Worm (Caenorhabditis elegans) whole organism, mixed stage, embryonic: ENCODE data around the gene gon-1.
A peak's percentile ranks its signal among the peaks of the same experiment; 100 is the strongest.

Experiments used
- M03D4.4 ChIP-seq: sonication (generic microtip); optimal IDR thresholded peaks from 2 replicates; lab custom pipeline; 2017; ENCODE audit warnings: mild to moderate bottlenecking, missing genetic modification characterization, missing compliant biosample characterization
- bed-3 ChIP-seq: fragments of 200-800 bp; sonication (Bioruptor generic); optimal IDR thresholded peaks from 3 replicates; lab custom pipeline; 2018; ENCODE audit warnings: mild to moderate bottlenecking, missing genetic modification characterization, moderate library complexity, missing compliant biosample characterization
- blmp-1 ChIP-seq: fragments of 150-350 bp; optimal IDR thresholded peaks from 2 replicates; lab custom pipeline; 2014; ENCODE audit warnings: missing biosample characterization, missing genetic modification characterization
- ceh-39 ChIP-seq: fragments of 150-350 bp; optimal IDR thresholded peaks from 2 replicates; lab custom pipeline; 2014; ENCODE audit warnings: missing biosample characterization, missing genetic modification characterization
- ceh-43 ChIP-seq: fragments of 200-800 bp; sonication (Bioruptor generic); optimal IDR thresholded peaks from 2 replicates; lab custom pipeline; 2018; ENCODE audit warnings: mild to moderate bottlenecking, missing genetic modification characterization, moderate library complexity, missing compliant biosample characterization
- ceh-83 ChIP-seq: fragments of 200-800 bp; sonication (Bioruptor generic); optimal IDR thresholded peaks from 2 replicates; lab custom pipeline; 2018; ENCODE audit warnings: mild to moderate bottlenecking, missing genetic modification characterization, missing compliant biosample characterization
- ces-1 ChIP-seq: fragments of 150-350 bp; optimal IDR thresholded peaks from 2 replicates; lab custom pipeline; 2014; ENCODE audit warnings: missing biosample characterization, missing genetic modification reagents, missing genetic modification characterization
- cnd-1 ChIP-seq: fragments of 200-800 bp; sonication (Bioruptor generic); optimal IDR thresholded peaks from 2 replicates; lab custom pipeline; 2018; ENCODE audit warnings: mild to moderate bottlenecking, missing genetic modification characterization, missing compliant biosample characterization
- drap-1 ChIP-seq: fragments of 200-800 bp; sonication (Bioruptor generic); optimal IDR thresholded peaks from 3 replicates; lab custom pipeline; 2018; ENCODE audit warnings: mild to moderate bottlenecking, missing genetic modification characterization, missing compliant biosample characterization
- elt-1 ChIP-seq: sonication (generic microtip); optimal IDR thresholded peaks from 2 replicates; lab custom pipeline; 2017; ENCODE audit warnings: missing genetic modification characterization, mild to moderate bottlenecking, missing compliant biosample characterization, antibody characterized with exemption, moderate library complexity, borderline replicate concordance; ENCODE audit not compliant: insufficient read depth
- elt-3 ChIP-seq: fragments of 150-350 bp; optimal IDR thresholded peaks from 2 replicates; lab custom pipeline; 2014; ENCODE audit warnings: missing biosample characterization, missing genetic modification characterization
- flh-1 ChIP-seq: fragments of 200-800 bp; sonication (Bioruptor generic); optimal IDR thresholded peaks from 2 replicates; lab custom pipeline; 2018; ENCODE audit warnings: mild to moderate bottlenecking, missing genetic modification characterization, moderate library complexity, missing compliant biosample characterization
- hlh-1 ChIP-seq: fragments of 150-350 bp; optimal IDR thresholded peaks from 2 replicates; lab custom pipeline; 2014; ENCODE audit warnings: missing biosample characterization, missing genetic modification reagents, missing genetic modification characterization
- lin-13 ChIP-seq: fragments of 150-350 bp; optimal IDR thresholded peaks from 2 replicates; lab custom pipeline; 2014; ENCODE audit warnings: missing biosample characterization, missing genetic modification characterization
- lsy-2 ChIP-seq: fragments of 150-350 bp; optimal IDR thresholded peaks from 2 replicates; lab custom pipeline; 2014; ENCODE audit warnings: missing biosample characterization, missing genetic modification characterization
- mab-5 ChIP-seq: fragments of 150-350 bp; optimal IDR thresholded peaks from 2 replicates; lab custom pipeline; 2014; ENCODE audit warnings: missing biosample characterization, missing genetic modification characterization
- nhr-12 ChIP-seq: fragments of 150-350 bp; optimal IDR thresholded peaks from 2 replicates; lab custom pipeline; 2014; ENCODE audit warnings: missing biosample characterization, missing genetic modification characterization
- nhr-2 ChIP-seq: fragments of 150-350 bp; optimal IDR thresholded peaks from 2 replicates; lab custom pipeline; 2014; ENCODE audit warnings: missing biosample characterization, missing genetic modification characterization
- nhr-237 ChIP-seq: fragments of 150-350 bp; optimal IDR thresholded peaks from 2 replicates; lab custom pipeline; 2014; ENCODE audit warnings: missing biosample characterization, missing genetic modification characterization
- nhr-28 ChIP-seq: fragments of 150-350 bp; optimal IDR thresholded peaks from 2 replicates; lab custom pipeline; 2014; ENCODE audit warnings: missing biosample characterization, missing genetic modification characterization
- nhr-76 ChIP-seq: sonication (generic microtip); optimal IDR thresholded peaks from 2 replicates; lab custom pipeline; 2017; ENCODE audit warnings: missing biosample characterization, missing genetic modification characterization
- pha-4 ChIP-seq: fragments of 150-350 bp; optimal IDR thresholded peaks from 2 replicates; lab custom pipeline; 2018; ENCODE audit warnings: missing biosample characterization, missing genetic modification reagents, missing genetic modification characterization
- sem-2 ChIP-seq: fragments of 200-800 bp; sonication (Bioruptor generic); optimal IDR thresholded peaks from 2 replicates; lab custom pipeline; 2018; ENCODE audit warnings: mild to moderate bottlenecking, missing genetic modification characterization, missing compliant biosample characterization
- snpc-4 ChIP-seq: fragments of 150-350 bp; optimal IDR thresholded peaks from 2 replicates; lab custom pipeline; 2014; ENCODE audit warnings: missing biosample characterization, missing genetic modification characterization
- sptf-1 ChIP-seq: sonication (generic microtip); optimal IDR thresholded peaks from 2 replicates; lab custom pipeline; 2017; ENCODE audit warnings: mild to moderate bottlenecking, missing genetic modification characterization, moderate library complexity, missing compliant biosample characterization
- tbx-8 ChIP-seq: fragments of 200-800 bp; sonication (Bioruptor generic); optimal IDR thresholded peaks from 2 replicates; lab custom pipeline; 2018; ENCODE audit warnings: mild to moderate bottlenecking, missing genetic modification characterization, moderate library complexity, missing compliant biosample characterization
- unc-120 ChIP-seq: sonication (generic microtip); optimal IDR thresholded peaks from 2 replicates; lab custom pipeline; 2017; ENCODE audit warnings: missing genetic modification characterization, missing compliant biosample characterization; ENCODE audit not compliant: poor library complexity, severe bottlenecking
- unc-62 ChIP-seq: fragments of 150-350 bp; optimal IDR thresholded peaks from 2 replicates; lab custom pipeline; 2014; ENCODE audit warnings: missing biosample characterization, missing genetic modification reagents, missing genetic modification characterization
- zip-8 ChIP-seq: fragments of 150-350 bp; optimal IDR thresholded peaks from 2 replicates; lab custom pipeline; 2014; ENCODE audit warnings: missing biosample characterization, missing genetic modification characterization
- ztf-11 ChIP-seq: fragments of 150-350 bp; optimal IDR thresholded peaks from 2 replicates; lab custom pipeline; 2014; ENCODE audit warnings: missing biosample characterization, missing genetic modification characterization

gon-1 gene

ce11 chrIV:9918021-9918420 lies 35.2 kb downstream of the gon-1 start:
- TF ChIP-seq ztf-11 (tag; lab: Kevin White, UChicago) (no peak), cnd-1 (tag; lab: Kevin White, UChicago) (no peak), pha-4 (tag; lab: Kevin White, UChicago) (no peak), zip-8 (tag; lab: Kevin White, UChicago) (peak; percentile 78)

ce11 chrIV:9916224-9916623 lies 37.0 kb downstream of the gon-1 start, which contains the start of gene bed-3:
Gene bed-3 (plus strand): TSS chrIV:9916524.
- TF ChIP-seq elt-3 = no peak
- no peak for TF ChIP-seq bed-3
- TF ChIP-seq nhr-237 (tag; lab: Kevin White, UChicago) = no peak
- no peak for TF ChIP-seq lin-13

DNA sequence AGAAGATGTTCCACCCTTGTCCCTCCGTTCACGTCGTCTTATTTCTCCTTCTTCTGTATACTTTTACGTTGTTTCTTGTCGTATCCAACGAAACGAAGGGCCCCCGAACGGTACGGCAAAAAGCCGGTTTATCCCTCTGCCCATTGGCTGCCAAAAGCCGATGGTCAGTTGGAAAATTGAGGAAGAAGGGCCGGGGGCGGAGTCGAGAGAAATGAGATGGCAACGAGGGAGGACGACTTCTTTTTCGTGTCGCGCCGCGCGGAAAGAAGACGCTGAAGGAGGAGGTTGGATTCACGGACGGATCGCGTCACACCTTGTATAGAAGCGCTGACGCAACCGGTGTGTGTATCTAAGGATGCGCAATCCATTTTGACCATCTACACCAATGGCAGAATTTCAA lies 38.1 kb downstream of the gon-1 start:
- no peak for TF ChIP-seq nhr-12
- TF ChIP-seq unc-62 = no peak
- TF ChIP-seq ceh-43 (GFP tag; lab: Kevin White, UChicago) = no peak
- no peak for TF ChIP-seq blmp-1 (tag; lab: Kevin White, UChicago)
- TF ChIP-seq elt-1 (tag; lab: Kevin White, UChicago) = no peak

DNA sequence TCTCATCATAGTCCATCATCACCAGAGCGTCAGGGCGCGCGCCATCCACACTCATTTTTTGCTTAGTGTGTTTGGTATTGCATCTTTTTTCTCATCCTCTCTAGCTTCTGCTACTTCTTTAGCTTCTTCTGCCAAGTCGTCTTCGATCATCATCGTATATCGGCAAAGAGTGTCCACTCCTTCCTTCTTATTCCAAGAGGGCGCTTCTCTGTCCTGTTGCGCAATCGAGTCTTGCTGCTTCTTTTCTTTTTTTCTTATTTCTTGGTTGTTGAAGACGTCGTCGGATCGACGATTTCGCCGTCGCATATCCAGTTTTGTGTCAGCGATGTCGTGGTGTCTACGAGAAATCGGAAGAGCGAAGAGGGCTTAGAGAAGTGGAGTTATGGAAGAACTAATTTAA lies 40.2 kb downstream of the gon-1 start:
- TF ChIP-seq nhr-2 (tag; lab: Kevin White, UChicago) = no peak
- TF ChIP-seq zip-8 (tag; lab: Kevin White, UChicago) = peak; percentile 4

ce11 chrIV:9903608-9904007 lies 49.6 kb downstream of the gon-1 start, which contains the start of gene best-13:
Gene best-13 (plus strand): TSS chrIV:9903908.
- no peak for TF ChIP-seq ceh-83
- no peak for TF ChIP-seq unc-62
- no peak for TF ChIP-seq nhr-28 (tag; lab: Kevin White, UChicago)

ce11 chrIV:9899227-9899626 lies 54.0 kb downstream of the gon-1 start:
- TF ChIP-seq mab-5 (tag; lab: Kevin White, UChicago) = no peak
- peak; percentile 3 for TF ChIP-seq unc-120
- no peak for TF ChIP-seq lin-13
- peak; percentile 93 for TF ChIP-seq ces-1 (GFP tag; lab: Kevin White, UChicago)

DNA sequence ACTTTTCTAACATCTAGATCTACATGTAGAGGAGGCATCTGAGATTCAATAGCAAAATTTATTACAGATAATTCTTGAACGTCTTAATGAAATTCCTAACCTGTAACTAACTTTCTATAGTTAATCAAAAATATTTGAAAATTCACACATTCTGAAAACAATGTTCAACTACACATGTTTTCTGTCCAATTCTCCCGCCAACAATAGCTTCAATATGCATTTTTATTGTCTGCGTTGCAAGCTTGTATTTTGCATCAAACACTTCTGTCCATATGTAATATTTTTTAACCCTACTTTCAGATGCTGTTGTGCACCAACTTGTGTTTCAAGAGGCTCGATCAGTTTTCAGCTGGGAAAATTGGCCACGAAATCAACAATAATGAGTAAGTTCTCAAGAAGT lies 54.5 kb downstream of the gon-1 start, which contains the start of gene tbc-3:
Gene tbc-3 (plus strand): TSS at position 301 of the 400 bp plus-strand sequence.
- TF ChIP-seq elt-3 = no peak
- TF ChIP-seq tbx-8 (GFP tag; lab: Kevin White, UChicago) = no peak
- TF ChIP-seq nhr-237 (tag; lab: Kevin White, UChicago) = no peak
- no peak for TF ChIP-seq M03D4.4 (tag; lab: Kevin White, UChicago)
- TF ChIP-seq ztf-11 (tag; lab: Kevin White, UChicago) = no peak
- TF ChIP-seq hlh-1 = no peak
- no peak for TF ChIP-seq drap-1
- TF ChIP-seq flh-1 = no peak
- no peak for TF ChIP-seq sem-2 (GFP tag; lab: Kevin White, UChicago)
- no peak for TF ChIP-seq cnd-1 (tag; lab: Kevin White, UChicago)
- no peak for TF ChIP-seq bed-3
- TF ChIP-seq nhr-2 (tag; lab: Kevin White, UChicago) = no peak
- no peak for TF ChIP-seq nhr-76
- no peak for TF ChIP-seq sptf-1
- TF ChIP-seq elt-1 (tag; lab: Kevin White, UChicago) = no peak
- no peak for TF ChIP-seq ceh-39 (tag; lab: Kevin White, UChicago)
- no peak for TF ChIP-seq lsy-2 (tag; lab: Kevin White, UChicago)
- TF ChIP-seq snpc-4 (tag; lab: Kevin White, UChicago) = no peak
- no peak for TF ChIP-seq mab-5 (tag; lab: Kevin White, UChicago)
